Fruit fly (Drosophila melanogaster): ENCODE data around the gene CG18249.

Gene CG18249

DNA sequence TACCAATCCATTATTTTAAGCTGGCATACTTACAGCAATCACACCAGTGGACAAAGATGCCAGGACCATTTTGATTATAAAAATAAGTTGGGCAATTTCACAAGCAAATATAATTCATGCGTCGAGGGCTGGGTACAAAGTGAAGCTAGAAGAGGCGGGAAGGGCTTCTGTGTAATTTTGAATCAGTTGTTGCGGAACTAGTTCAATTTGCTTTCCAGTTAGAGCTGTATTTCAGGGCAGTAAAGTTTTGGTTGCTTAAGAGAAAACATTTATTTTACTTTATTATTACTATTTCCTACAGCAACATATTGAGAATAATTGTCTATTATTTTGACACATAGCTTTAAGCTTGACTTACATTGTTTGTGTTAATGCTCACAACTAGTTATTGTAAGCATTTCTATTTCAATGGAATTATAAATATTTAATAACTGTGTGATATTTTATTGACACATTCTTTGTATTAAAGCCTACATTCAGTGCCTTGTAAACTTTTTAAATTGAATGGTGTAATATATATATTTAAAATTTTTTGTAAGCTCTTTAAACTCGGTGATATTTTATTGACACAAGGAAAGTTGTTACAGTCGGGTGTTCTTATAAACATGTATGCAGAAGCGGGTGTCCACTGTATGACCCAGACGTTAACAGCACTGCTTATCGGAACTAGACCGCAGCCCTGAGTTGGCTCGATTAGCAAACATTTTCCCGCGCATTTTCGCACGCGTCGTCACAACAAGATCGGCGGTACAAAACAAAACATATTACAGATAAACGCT is 44.5 kb downstream of the CG18249 start, which contains the start of the genes RPA1 and Mcm2 (continued):
- TF ChIP-seq CG15269 (tag; optimal IDR thresholded peaks at IDR 0.05) (peak; percentile 78), CG9437 (GFP tag; optimal IDR thresholded peaks at IDR 0.05) (peak; percentile 77), chif (GFP tag; optimal IDR thresholded peaks at IDR 0.05) (peak in 1 of 2 experiments; percentile 66), Rfx (GFP tag; IDR thresholded peaks at IDR 0.05) (peak; percentile 91), HHEX (GFP tag; optimal IDR thresholded peaks at IDR 0.05) (peak; percentile 55), CG10959 (GFP tag; IDR thresholded peaks at IDR 0.05) (peak; percentile 51), fu2 (GFP tag; optimal IDR thresholded peaks at IDR 0.05) (peak; percentile 41), CG8924 (tag; optimal IDR thresholded peaks at IDR 0.05) (peak; percentile 81), cato (GFP tag; optimal IDR thresholded peaks at IDR 0.05; ENCODE audit: borderline replicate concordance) (peak; percentile 47), CG31388 (GFP tag; optimal IDR thresholded peaks at IDR 0.05) (peak; percentile 29), CG2889 (GFP tag; IDR thresholded peaks at IDR 0.05) (peak; percentile 73; the same call in 2 of the 3 replicates), HLHmδ (GFP tag; optimal IDR thresholded peaks at IDR 0.05) (peak; percentile 43), CG13123 (GFP tag; optimal IDR thresholded peaks at IDR 0.05) (peak; percentile 20), emc (GFP tag; optimal IDR thresholded peaks at IDR 0.05) (no peak), wdn (GFP tag; IDR thresholded peaks at IDR 0.05) (peak; percentile 63; the same call in 1 of the 2 replicates), danr (GFP tag; IDR thresholded peaks at IDR 0.05) (no peak; the same call in 1 of the 2 replicates), CG6175 (GFP tag; IDR thresholded peaks at IDR 0.05) (peak; percentile 67; the same call in 2 of the 3 replicates), slou (GFP tag; optimal IDR thresholded peaks at IDR 0.05) (peak; percentile 62), Hr3 (GFP tag; optimal IDR thresholded peaks at IDR 0.05) (peak; percentile 89), z (GFP tag; IDR thresholded peaks at IDR 0.05) (no peak), CG17186 (GFP tag; optimal IDR thresholded peaks at IDR 0.05) (peak; percentile 10), CG14710 (tag; optimal IDR thresholded peaks at IDR 0.05) (peak; percentile 82), hth (optimal IDR thresholded peaks at IDR 0.05) (no peak), lbe (GFP tag; optimal IDR thresholded peaks at IDR 0.05) (peak; percentile 49), esg (GFP tag; conservative IDR thresholded peaks at IDR 0.05) (peak; percentile 82), CG3281 (GFP tag; optimal IDR thresholded peaks at IDR 0.05) (peak; percentile 76), chn (GFP tag; optimal IDR thresholded peaks at IDR 0.05) (peak; percentile 68), YL-1 (GFP tag; optimal IDR thresholded peaks at IDR 0.05) (peak; percentile 65), B-H2 (GFP tag; optimal IDR thresholded peaks at IDR 0.05) (peak; percentile 68), HLH54F (GFP tag; optimal IDR thresholded peaks at IDR 0.05) (peak; percentile 71), sr (GFP tag; IDR thresholded peaks at IDR 0.05) (peak; percentile 52; the same call in 1 of the 3 replicates), slbo (GFP tag; IDR thresholded peaks at IDR 0.05) (peak; percentile 95), CG10654 (GFP tag; optimal IDR thresholded peaks at IDR 0.05) (peak; percentile 70), CG18764 (GFP tag; optimal IDR thresholded peaks at IDR 0.05) (peak; percentile 66), CG7963 (GFP tag; IDR thresholded peaks at IDR 0.05; ENCODE audit: partially characterized antibody) (no peak), lov (optimal IDR thresholded peaks at IDR 0.05) (no peak), lov (GFP tag; IDR thresholded peaks at IDR 0.05) (no peak), klu (GFP tag; IDR thresholded peaks at IDR 0.05) (peak; percentile 80), MESR4 (GFP tag; optimal IDR thresholded peaks at IDR 0.05) (peak; percentile 42), CG16779 (GFP tag; IDR thresholded peaks at IDR 0.05) (0 out of 2 replicates have a peak, but pooled peaks have one; percentile 24), phol (tag; optimal IDR thresholded peaks at IDR 0.05) (peak; percentile 80), CG13894 (tag; optimal IDR thresholded peaks at IDR 0.05) (peak; percentile 44), MBD-R2 (GFP tag; IDR thresholded peaks at IDR 0.05) (peak; percentile 78), CG15479 (GFP tag; optimal IDR thresholded peaks at IDR 0.05) (no peak), Doc2 (GFP tag; IDR thresholded peaks at IDR 0.05) (peak; percentile 34; the same call in 1 of the 2 replicates), B-H1 (GFP tag; IDR thresholded peaks at IDR 0.05) (peak; percentile 44; the same call in 2 of the 3 replicates), sna (GFP tag; IDR thresholded peaks at IDR 0.05; ENCODE audit: partially characterized antibody) (no peak), nerfin-2 (GFP tag; IDR thresholded peaks at IDR 0.05; ENCODE audit: partially characterized antibody) (no peak), pros (GFP tag; optimal IDR thresholded peaks at IDR 0.05) (no peak)
